Worm (Caenorhabditis elegans) whole organism, L3 larva: ENCODE results near the gene hcp-1.

Source experiments
- ZK546.5 ChIP-seq: sonication (generic microtip); optimal IDR thresholded peaks from 2 replicates; lab custom pipeline; 2017; ENCODE audit warnings: missing biosample characterization, missing genetic modification characterization
- egl-27 ChIP-seq: sonication (generic microtip); optimal IDR thresholded peaks from 4 replicates; lab custom pipeline; 2017; ENCODE audit warnings: missing biosample characterization, missing genetic modification reagents, missing genetic modification characterization
- elt-1 ChIP-seq: fragments of 150-350 bp; optimal IDR thresholded peaks from 2 replicates; lab custom pipeline; 2014; ENCODE audit warnings: missing biosample characterization, missing genetic modification characterization
- elt-3 ChIP-seq, 3 experiments: fragments of 150-350 bp in 1 of 3; sonication (generic microtip) in 2 of 3; optimal IDR thresholded peaks; 2 replicates in 2 of 3; 4 replicates in 1 of 3; lab custom pipeline; 2014 to 2017; ENCODE audit warnings: missing biosample characterization in 3 of 3, missing genetic modification characterization in 3 of 3
- lin-39 ChIP-seq: fragments of 150-350 bp; optimal IDR thresholded peaks from 2 replicates; lab custom pipeline; 2018; ENCODE audit warnings: missing biosample characterization, missing genetic modification reagents, missing genetic modification characterization
- unc-62 ChIP-seq: fragments of 150-350 bp; sonication (generic microtip); optimal IDR thresholded peaks from 4 replicates; lab custom pipeline; 2014; ENCODE audit warnings: missing biosample characterization, missing genetic modification reagents, missing genetic modification characterization
- ztf-11 ChIP-seq: fragments of 150-350 bp; optimal IDR thresholded peaks from 2 replicates; lab custom pipeline; 2014; ENCODE audit warnings: missing biosample characterization, missing genetic modification characterization
- ztf-4 ChIP-seq: fragments of 150-350 bp; optimal IDR thresholded peaks from 2 replicates; lab custom pipeline; 2014; ENCODE audit warnings: missing biosample characterization, missing genetic modification characterization

DNA sequence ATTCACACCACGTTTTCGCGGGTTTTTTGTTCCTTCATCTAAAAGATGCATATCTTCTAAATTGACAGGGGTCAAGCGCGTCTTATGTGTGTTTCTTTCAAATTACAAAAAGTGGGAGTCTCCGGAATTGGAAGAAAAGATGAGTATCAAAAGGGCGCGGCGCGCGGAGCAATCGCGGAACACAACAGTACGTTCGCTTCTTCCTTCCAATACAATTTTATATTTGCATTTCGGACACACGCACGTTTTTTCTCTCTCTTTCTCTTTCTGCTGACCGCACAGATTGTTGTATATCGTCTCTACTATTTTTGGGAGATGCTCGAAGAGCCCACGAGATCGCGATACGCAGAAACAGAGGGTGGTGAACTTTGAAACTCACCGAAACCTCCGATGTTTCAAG is 45.7 kb upstream of the hcp-1 start:
- no peak for TF ChIP-seq egl-27
- TF ChIP-seq lin-39 (tag; lab: Kevin White, UChicago) = no peak
- TF ChIP-seq ztf-4 (tag; lab: Kevin White, UChicago) = no peak
- TF ChIP-seq ZK546.5 (tag; lab: Kevin White, UChicago) = no peak
- no peak for TF ChIP-seq elt-3 (tag; optimal IDR thresholded peaks at IDR 0.05; lab: Kevin White, UChicago)
- no peak for TF ChIP-seq elt-1 (tag; lab: Kevin White, UChicago)
- TF ChIP-seq ztf-11 (tag; lab: Kevin White, UChicago) = no peak
- TF ChIP-seq unc-62 (GFP tag; lab: Kevin White, UChicago) = no peak
